Worm (Caenorhabditis elegans): ENCODE measurements around the gene metl-1.

Gene metl-1

DNA sequence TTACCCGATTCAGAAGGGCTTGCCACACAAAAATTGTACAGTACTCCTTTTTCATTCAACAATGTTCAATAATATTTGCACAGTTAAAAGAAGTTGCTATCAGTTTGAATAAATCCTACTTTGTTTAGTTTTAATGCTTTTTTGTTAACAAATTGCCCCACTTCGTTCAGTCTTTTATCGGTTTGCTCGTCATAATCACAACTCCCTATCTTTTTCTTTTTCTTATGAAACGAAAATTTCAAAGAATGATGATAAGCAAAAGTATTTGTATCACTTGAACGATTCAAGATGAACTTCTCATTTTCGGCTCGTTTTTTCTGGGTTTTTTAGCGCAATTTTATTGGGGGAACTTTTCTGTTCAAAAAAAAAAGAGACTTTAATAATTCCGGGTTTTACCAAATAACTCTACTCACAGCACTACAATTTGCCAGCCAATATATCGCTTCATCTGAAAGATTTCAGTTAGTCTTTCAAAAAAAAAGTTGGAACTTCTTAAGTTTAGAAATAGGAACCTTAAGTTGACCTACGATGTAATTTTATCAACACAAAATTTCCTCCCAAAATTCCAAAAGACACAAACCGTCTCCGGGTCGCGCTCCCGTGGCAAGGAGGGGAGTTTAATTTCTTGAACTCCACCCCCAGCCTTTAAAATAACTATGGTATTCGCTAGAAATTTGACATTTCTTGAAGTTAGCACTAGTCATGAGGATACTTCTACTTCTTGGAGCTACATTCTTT lies 48.6 kb downstream of the metl-1 start, which contains the start of gene C05D12.3:
Gene C05D12.3, plus strand, starts transcription at position 688 of the 738 bp plus-strand sequence.
- TF ChIP-seq flt-1 (GFP tag; IDR thresholded peaks at IDR 0.05), result no peak

- TF ChIP-seq hnd-1 (tag; optimal IDR thresholded peaks at IDR 0.05) (no peak), pes-1 (GFP tag; IDR thresholded peaks at IDR 0.05) (no peak), hmg-4 (GFP tag; optimal IDR thresholded peaks at IDR 0.05) (no peak), tbx-37 (GFP tag; conservative IDR thresholded peaks at IDR 0.05) (no peak), sea-1 (GFP tag; conservative IDR thresholded peaks at IDR 0.05) (no peak), flt-1 (GFP tag; IDR thresholded peaks at IDR 0.05) (no peak), ceh-13 (GFP tag; optimal IDR thresholded peaks at IDR 0.05) (no peak), ets-7 (tag; optimal IDR thresholded peaks at IDR 0.05) (no peak), scrt-1 (GFP tag; IDR thresholded peaks at IDR 0.05) (no peak), F13C5.2 (tag; optimal IDR thresholded peaks at IDR 0.05) (no peak), B0310.2 (tag; optimal IDR thresholded peaks at IDR 0.05) (no peak), hmbx-1 (tag; optimal IDR thresholded peaks at IDR 0.05) (no peak), ceh-36 (tag; optimal IDR thresholded peaks at IDR 0.05) (no peak), ama-1 (optimal IDR thresholded peaks at IDR 0.05) (no peak), tbx-11 (GFP tag; IDR thresholded peaks at IDR 0.05) (no peak), aly-1 (tag; optimal IDR thresholded peaks at IDR 0.05) (no peak), tra-4 (tag; optimal IDR thresholded peaks at IDR 0.05) (no peak)
Measured at ce11 chrII:11424032-11424431, 49.3 kb downstream of the metl-1 start.

Data from whole organism, early embryonic.